Fruit fly (Drosophila melanogaster): ENCODE data around the gene nsl1.

Gene nsl1

DNA sequence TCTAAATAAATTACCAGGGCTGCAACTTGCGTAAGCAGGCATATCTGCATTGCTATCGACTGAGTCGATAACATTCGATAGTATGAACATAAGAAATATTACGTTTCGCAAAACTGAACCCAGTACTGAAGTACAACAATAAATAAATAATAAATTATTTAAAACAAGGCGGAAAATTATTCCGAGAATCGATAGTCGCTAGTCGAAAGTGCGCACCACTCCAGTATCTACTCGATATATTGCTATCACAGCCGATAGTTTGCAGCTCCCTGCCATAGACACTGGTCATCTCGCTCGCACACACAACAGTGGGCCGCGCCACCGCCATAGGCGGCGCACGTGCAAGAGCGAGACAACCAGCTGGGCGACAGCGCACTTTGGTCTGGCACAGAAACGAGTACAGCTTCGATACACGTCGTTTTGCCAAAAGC lies at the start of gene nsl1 (continued):
- TF ChIP-seq tap (tag; optimal IDR thresholded peaks at IDR 0.05) (peak; percentile 8), Hsf (GFP tag; optimal IDR thresholded peaks at IDR 0.05) (peak; percentile 11), CG1647 (GFP tag; optimal IDR thresholded peaks at IDR 0.05) (no peak), CG10366 (GFP tag; IDR thresholded peaks at IDR 0.05) (peak; percentile 29; the same call in 1 of the 2 replicates), fru (optimal IDR thresholded peaks at IDR 0.05) (no peak), Stat92E (GFP tag; optimal IDR thresholded peaks at IDR 0.05) (no peak), ewg (GFP tag; optimal IDR thresholded peaks at IDR 0.05) (peak; percentile 89), vnd (GFP tag; IDR thresholded peaks at IDR 0.05; ENCODE audit: partially characterized antibody) (peak; percentile 98), gsb-n (tag; optimal IDR thresholded peaks at IDR 0.05) (no peak), Hand (GFP tag; optimal IDR thresholded peaks at IDR 0.05) (no peak), croc (GFP tag; conservative IDR thresholded peaks at IDR 0.05) (no peak), sima (GFP tag; optimal IDR thresholded peaks at IDR 0.05) (no peak), Oaz (GFP tag; IDR thresholded peaks at IDR 0.05) (no peak), CG3065 (GFP tag; optimal IDR thresholded peaks at IDR 0.05) (peak; percentile 16), CG9215 (GFP tag; IDR thresholded peaks at IDR 0.05) (peak; percentile 48), Dbx (GFP tag; IDR thresholded peaks at IDR 0.05) (0 out of 3 replicates have a peak, but pooled peaks have one; percentile 40), jigr1 (GFP tag; IDR thresholded peaks at IDR 0.05) (no peak), sc (optimal IDR thresholded peaks at IDR 0.05) (no peak), sc (GFP tag; optimal IDR thresholded peaks at IDR 0.05) (no peak), Lim3 (GFP tag; IDR thresholded peaks at IDR 0.05) (no peak), CG17912 (GFP tag; optimal IDR thresholded peaks at IDR 0.05) (no peak), CG7928 (GFP tag; optimal IDR thresholded peaks at IDR 0.05) (peak; percentile 91), z (GFP tag; IDR thresholded peaks at IDR 0.05) (no peak), gsb (GFP tag; IDR thresholded peaks at IDR 0.05) (no peak), CG11696 (GFP tag; IDR thresholded peaks at IDR 0.05) (no peak), CkIIα-i1 (GFP tag; IDR thresholded peaks at IDR 0.05) (no peak), CG3726 (GFP tag; IDR thresholded peaks at IDR 0.05) (no peak), CG32532 (GFP tag; IDR thresholded peaks at IDR 0.05) (peak; percentile 56), CG17359 (tag; optimal IDR thresholded peaks at IDR 0.05) (no peak), pnt (GFP tag; optimal IDR thresholded peaks at IDR 0.05) (no peak), Xbp1 (GFP tag; optimal IDR thresholded peaks at IDR 0.05) (peak; percentile 55), Rfx (GFP tag; IDR thresholded peaks at IDR 0.05) (peak; percentile 56; the same call in 1 of the 2 replicates), run (tag; optimal IDR thresholded peaks at IDR 0.05) (no peak), disco-r (GFP tag; optimal IDR thresholded peaks at IDR 0.05) (no peak), mld (GFP tag; IDR thresholded peaks at IDR 0.05; ENCODE audit: partially characterized antibody) (peak; percentile 90), CG12942 (GFP tag; optimal IDR thresholded peaks at IDR 0.05) (peak; percentile 39), CG8944 (GFP tag; optimal IDR thresholded peaks at IDR 0.05) (no peak), ATbp (GFP tag; optimal IDR thresholded peaks at IDR 0.05) (no peak), nerfin-2 (GFP tag; IDR thresholded peaks at IDR 0.05; ENCODE audit: partially characterized antibody) (peak; percentile 94), CG34376 (GFP tag; optimal IDR thresholded peaks at IDR 0.05) (peak; percentile 8), CG10543 (GFP tag; optimal IDR thresholded peaks at IDR 0.05) (peak; percentile 46), Gsc (GFP tag; IDR thresholded peaks at IDR 0.05) (no peak), zen2 (GFP tag; IDR thresholded peaks at IDR 0.05; ENCODE audit: partially characterized antibody) (peak; percentile 90; the same call in 2 of the 3 replicates), CG15601 (tag; optimal IDR thresholded peaks at IDR 0.05) (peak; percentile 22), CG9797 (GFP tag; optimal IDR thresholded peaks at IDR 0.05) (peak; percentile 54), CG1832 (GFP tag; optimal IDR thresholded peaks at IDR 0.05) (peak; percentile 99), CG13287 (GFP tag; IDR thresholded peaks at IDR 0.05; ENCODE audit: partially characterized antibody) (peak; percentile 96), cg (GFP tag; optimal IDR thresholded peaks at IDR 0.05) (no peak), ken (GFP tag; IDR thresholded peaks at IDR 0.05) (no peak), Eip74EF (GFP tag; optimal IDR thresholded peaks at IDR 0.05) (no peak), CG8765 (GFP tag; IDR thresholded peaks at IDR 0.05) (peak; percentile 69)
